Worm (Caenorhabditis elegans) whole organism, L1 larva: ENCODE results near the gene lat-1.

Experiments
- fos-1 ChIP-seq: fragments of 150-350 bp; optimal IDR thresholded peaks from 2 replicates; lab custom pipeline; 2014; ENCODE audit warnings: missing biosample characterization, missing genetic modification characterization
- lin-13 ChIP-seq: fragments of 150-350 bp; optimal IDR thresholded peaks from 2 replicates; lab custom pipeline; 2014; ENCODE audit warnings: missing biosample characterization, missing genetic modification reagents, missing genetic modification characterization
- lin-35 ChIP-seq, 2 experiments: fragments of 150-350 bp; optimal IDR thresholded peaks; 2 replicates each; lab custom pipeline; 2014; ENCODE audit warnings: missing biosample characterization in 2 of 2, missing genetic modification characterization in 2 of 2, missing genetic modification reagents in 2 of 2
- xbp-1 ChIP-seq: sonication (generic microtip); optimal IDR thresholded peaks from 2 replicates; lab custom pipeline; 2016; ENCODE audit warnings: missing genetic modification characterization, missing compliant biosample characterization

ce11 chrII:8890530-8890929 is 6.1 kb upstream of the lat-1 start:
- TF ChIP-seq xbp-1 (tag; lab: Kevin White, UChicago) (no peak), lin-35 (GFP tag; optimal IDR thresholded peaks at IDR 0.05; lab: Kevin White, UChicago) (no peak), lin-13 (GFP tag; lab: Kevin White, UChicago) (no peak), fos-1 (no peak)
